Worm (Caenorhabditis elegans) whole organism, late embryonic: ENCODE results near the gene ztf-8.

Experiments used
- K09A11.1 ChIP-seq: sonication (generic microtip); optimal IDR thresholded peaks from 2 replicates; lab custom pipeline; 2017; ENCODE audit warnings: antibody characterized with exemption, mild to moderate bottlenecking, missing genetic modification characterization, missing compliant biosample characterization; ENCODE audit not compliant: insufficient read depth
- elt-2 ChIP-seq: sonication (generic microtip); optimal IDR thresholded peaks from 2 replicates; lab custom pipeline; 2016; ENCODE audit warnings: missing genetic modification reagents, missing genetic modification characterization, missing compliant biosample characterization
- fkh-10 ChIP-seq: fragments of 150-350 bp; optimal IDR thresholded peaks from 2 replicates; lab custom pipeline; 2014; ENCODE audit warnings: missing biosample characterization, missing genetic modification reagents, missing genetic modification characterization
- pag-3 ChIP-seq: sonication (generic microtip); optimal IDR thresholded peaks from 2 replicates; lab custom pipeline; 2016; ENCODE audit warnings: missing compliant biosample characterization, missing genetic modification characterization, borderline replicate concordance
- pha-4 ChIP-seq: fragments of 150-350 bp; optimal IDR thresholded peaks from 2 replicates; lab custom pipeline; 2018; ENCODE audit warnings: missing biosample characterization, missing genetic modification reagents, missing genetic modification characterization

ce11 chrIII:5273396-5273857, at the start of gene ztf-8:
- no peak for TF ChIP-seq elt-2
- TF ChIP-seq fkh-10 (GFP tag; lab: Kevin White, UChicago), result no peak
- TF ChIP-seq pha-4 (tag; lab: Kevin White, UChicago), result no peak
- TF ChIP-seq K09A11.1 (tag; lab: Kevin White, UChicago), result no peak
- TF ChIP-seq pag-3 (tag; lab: Kevin White, UChicago), result no peak
